Worm (Caenorhabditis elegans) whole organism, dauer: Measurements from ENCODE around the gene C24H10.3.

ENCODE experiments used
- unc-62 ChIP-seq: sonication (generic microtip); optimal IDR thresholded peaks from 2 replicates; lab custom pipeline; 2017; ENCODE audit warnings: missing biosample characterization, missing genetic modification reagents, missing genetic modification characterization

The C24H10.3 gene

ce11 chrX:5096967-5097366 lies 36.1 kb downstream of the C24H10.3 start, which contains the start of gene acn-1:
Gene acn-1, minus strand, starts transcription at chrX:5097067.
- TF ChIP-seq unc-62 = no peak

- TF ChIP-seq unc-62 = no peak
Observed at ce11 chrX:5098935-5099334, 38.1 kb downstream of the C24H10.3 start.

- TF ChIP-seq unc-62 = no peak
Observed at ce11 chrX:5100738-5101379, 40.0 kb downstream of the C24H10.3 start, which contains the start of gene vit-2. Gene vit-2, plus strand, starts transcription at chrX:5101042.

DNA sequence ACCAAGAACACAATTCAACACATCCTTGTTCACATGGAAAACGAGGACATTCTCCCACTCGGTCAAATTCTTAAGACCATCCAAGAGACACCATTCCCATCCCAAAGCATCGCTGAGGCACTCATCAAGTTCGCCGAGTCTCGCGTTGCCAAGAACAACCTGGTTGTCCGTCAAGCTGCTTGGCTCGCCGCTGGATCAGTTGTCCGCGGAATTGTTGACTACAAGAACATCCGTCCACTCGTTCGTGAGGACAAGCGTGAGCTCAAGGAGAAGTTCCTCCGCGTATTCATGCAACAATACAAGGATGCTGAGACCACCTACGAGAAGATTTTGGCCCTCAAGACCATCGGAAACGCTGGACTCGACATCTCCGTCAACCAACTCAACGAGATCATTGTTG lies 41.5 kb downstream of the C24H10.3 start:
- no peak for TF ChIP-seq unc-62

ce11 chrX:5103422-5103821 lies 42.6 kb downstream of the C24H10.3 start:
- no peak for TF ChIP-seq unc-62

DNA sequence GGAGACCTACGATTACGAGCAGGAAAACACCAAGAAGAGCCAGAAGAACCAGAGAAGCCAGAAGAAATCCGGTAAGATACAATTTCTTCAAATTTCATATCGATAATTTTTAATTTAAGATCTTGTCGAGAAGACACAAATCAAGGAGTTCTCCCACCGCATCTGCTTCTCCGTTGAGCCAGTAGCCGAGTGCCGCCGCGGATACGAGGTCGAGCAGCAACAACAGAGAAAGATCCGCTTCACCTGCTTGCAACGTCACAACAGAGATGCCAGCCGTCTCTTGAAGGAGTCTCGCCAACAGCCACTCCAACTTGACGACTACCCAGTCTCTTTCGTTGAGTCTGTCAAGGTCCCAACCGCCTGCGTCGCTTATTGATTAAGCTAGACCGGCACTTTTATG lies 44.8 kb downstream of the C24H10.3 start:
- TF ChIP-seq unc-62 = no peak

DNA sequence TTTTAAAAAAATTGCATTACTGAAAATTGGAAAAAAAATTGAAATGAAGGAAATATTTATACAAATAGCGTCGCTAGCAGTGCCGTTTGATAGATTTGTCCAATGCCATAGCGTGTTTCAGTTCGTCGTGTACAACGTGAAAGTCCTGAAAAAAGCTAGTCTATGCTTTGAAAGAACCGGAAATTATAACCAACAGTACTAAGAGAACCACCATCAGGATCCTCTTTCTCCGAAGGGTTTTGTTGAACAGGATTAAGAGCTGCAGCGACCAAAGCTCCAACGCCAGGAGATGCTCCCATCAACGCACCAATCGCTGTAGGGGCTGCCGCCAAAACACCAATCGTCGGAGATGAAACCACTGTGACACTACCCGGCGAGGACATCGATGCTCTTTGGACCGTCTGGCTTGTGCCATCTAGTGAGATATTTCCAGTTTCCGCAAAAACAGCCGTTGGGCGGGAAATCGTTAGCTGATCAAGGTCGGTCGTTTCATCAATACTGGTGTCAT lies 45.4 kb downstream of the C24H10.3 start:
- no peak for TF ChIP-seq unc-62

DNA sequence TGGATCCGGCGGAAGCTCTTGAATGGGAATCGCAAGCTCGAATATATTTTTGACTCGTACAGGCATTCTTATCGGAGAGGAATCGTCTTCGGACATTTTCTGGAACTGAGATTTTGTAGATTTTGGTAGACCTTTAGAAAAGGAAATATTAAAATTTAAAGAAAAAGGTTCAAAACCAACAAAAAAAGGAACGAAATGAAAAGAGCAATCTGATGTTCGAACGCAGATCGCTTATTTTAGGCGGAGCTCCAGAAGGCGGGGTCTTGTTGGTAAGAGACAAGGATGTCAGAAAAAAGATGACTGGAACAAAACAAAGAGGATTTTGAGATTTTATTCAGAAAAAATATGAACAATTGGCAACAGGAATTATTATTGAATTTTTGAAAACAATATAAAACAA lies 46.1 kb downstream of the C24H10.3 start, which contains the start of gene C42D8.9:
TSS of gene C42D8.9 (minus strand) at position 101 of the 400 bp plus-strand sequence.
- no peak for TF ChIP-seq unc-62

DNA sequence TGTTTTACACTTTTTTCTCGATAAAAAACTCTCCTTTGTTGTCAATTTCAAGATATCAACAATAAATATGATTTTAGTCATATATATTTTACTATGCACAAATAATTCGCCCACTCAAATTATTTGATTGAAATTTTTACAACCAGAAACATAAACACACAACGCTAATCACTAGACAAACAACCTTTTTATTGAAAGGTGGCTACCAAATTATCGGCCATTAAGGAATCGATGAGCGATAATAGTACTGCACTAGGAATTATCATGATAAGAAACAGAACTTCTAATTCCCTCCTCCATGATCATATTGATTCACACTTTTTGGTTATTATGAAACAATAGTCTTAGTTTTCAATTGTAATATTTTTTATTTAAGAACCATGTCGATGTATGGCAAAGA lies 48.3 kb downstream of the C24H10.3 start, which contains the start of gene C42D8.1:
TSS of gene C42D8.1 (plus strand) at position 377 of the 400 bp plus-strand sequence.
- TF ChIP-seq unc-62 = no peak
